Worm (Caenorhabditis elegans) whole organism, late embryonic: ENCODE measurements around the gene R06B9.5.

Experiments used
- ama-1 ChIP-seq: fragments of 150-350 bp; optimal IDR thresholded peaks from 2 replicates; lab custom pipeline; 2014
- elt-2 ChIP-seq: sonication (generic microtip); optimal IDR thresholded peaks from 2 replicates; lab custom pipeline; 2016; ENCODE audit warnings: missing genetic modification reagents, missing genetic modification characterization, missing compliant biosample characterization
- elt-4 ChIP-seq: sonication (generic microtip); optimal IDR thresholded peaks from 2 replicates; lab custom pipeline; 2016; ENCODE audit warnings: missing genetic modification characterization, missing compliant biosample characterization
- ets-4 ChIP-seq: sonication (generic microtip); optimal IDR thresholded peaks from 2 replicates; lab custom pipeline; 2016; ENCODE audit warnings: missing genetic modification characterization, missing compliant biosample characterization
- hlh-6 ChIP-seq: sonication (generic microtip); optimal IDR thresholded peaks from 2 replicates; lab custom pipeline; 2016; ENCODE audit warnings: missing genotype, missing genetic modification characterization, missing compliant biosample characterization
- lim-6 ChIP-seq: sonication (generic microtip); optimal IDR thresholded peaks from 2 replicates; lab custom pipeline; 2016; ENCODE audit warnings: missing genetic modification characterization, missing compliant biosample characterization
- pros-1 ChIP-seq: fragments of 150-350 bp; optimal IDR thresholded peaks from 2 replicates; lab custom pipeline; 2014; ENCODE audit warnings: missing biosample characterization, missing genetic modification reagents, missing genetic modification characterization
- ztf-16 ChIP-seq: sonication (generic microtip); optimal IDR thresholded peaks from 2 replicates; lab custom pipeline; 2017; ENCODE audit warnings: missing genetic modification characterization, missing compliant biosample characterization

DNA sequence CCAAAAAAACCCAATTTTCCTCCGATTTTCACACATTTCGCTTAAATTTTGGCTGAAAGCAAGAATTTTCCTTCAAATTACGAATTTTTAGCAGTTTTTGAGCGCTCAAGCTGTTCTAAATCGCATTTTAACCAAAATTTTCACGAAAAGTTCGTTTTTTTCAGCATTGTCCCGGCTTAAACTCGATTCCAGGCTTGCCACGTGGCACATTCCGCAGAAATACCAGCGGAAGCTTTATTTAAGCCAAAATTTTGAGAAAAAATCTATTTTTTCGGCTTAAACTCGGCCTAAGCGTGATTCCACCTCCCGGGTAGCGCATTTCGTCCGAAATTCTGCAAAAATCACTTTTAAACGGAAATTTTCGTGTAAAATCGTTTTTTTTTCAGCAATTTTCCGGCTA lies 12.4 kb upstream of the R06B9.5 start:
- TF ChIP-seq lim-6 (tag; lab: Kevin White, UChicago) (no peak), ama-1 (lab: Kevin White, UChicago) (no peak), elt-2 (tag; lab: Kevin White, UChicago) (no peak), ets-4 (tag; lab: Kevin White, UChicago) (no peak), ztf-16 (tag; lab: Kevin White, UChicago) (no peak), pros-1 (tag; lab: Kevin White, UChicago) (no peak), elt-4 (no peak), hlh-6 (tag; lab: Kevin White, UChicago) (no peak)
